Worm (Caenorhabditis elegans): ENCODE data around the gene tdpo-1.

Gene tdpo-1

DNA sequence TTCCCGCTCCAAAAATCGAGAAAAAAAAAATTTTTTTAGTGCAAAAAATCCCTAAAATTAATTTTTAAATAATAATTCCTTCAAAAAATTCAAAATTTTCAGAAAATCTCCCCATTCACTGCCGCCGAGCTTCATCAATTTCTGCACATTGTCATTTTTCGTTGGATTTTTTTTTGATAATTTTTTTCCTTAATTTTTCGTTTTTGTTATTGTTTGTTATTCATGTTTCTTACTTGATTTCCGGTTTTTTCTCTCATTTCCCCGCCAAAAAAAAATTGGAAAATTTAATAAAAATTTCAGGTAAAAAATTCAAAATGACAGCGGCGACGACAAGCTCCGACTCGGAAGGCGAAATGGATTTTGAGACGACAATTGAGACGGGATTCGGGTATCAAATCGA lies 3.2 kb upstream of the tdpo-1 start, which contains the start of gene F52C12.6:
Gene F52C12.6 (plus strand): TSS at position 301 of the 400 bp plus-strand sequence.
- no peak for TF ChIP-seq nhr-28 (tag; optimal IDR thresholded peaks at IDR 0.05)
- TF ChIP-seq mdl-1 (tag; optimal IDR thresholded peaks at IDR 0.05): no peak
- no peak for TF ChIP-seq nhr-43 (tag; optimal IDR thresholded peaks at IDR 0.05; ENCODE audit: poor library complexity, severe bottlenecking)
- no peak for TF ChIP-seq lin-39 (tag; optimal IDR thresholded peaks at IDR 0.05)
- TF ChIP-seq nhr-77 (tag; optimal IDR thresholded peaks at IDR 0.05): no peak
- TF ChIP-seq tbx-2 (tag; optimal IDR thresholded peaks at IDR 0.05): no peak
- TF ChIP-seq ceh-16 (tag; optimal IDR thresholded peaks at IDR 0.05): no peak
- no peak for TF ChIP-seq aly-2 (tag; optimal IDR thresholded peaks at IDR 0.05)

DNA sequence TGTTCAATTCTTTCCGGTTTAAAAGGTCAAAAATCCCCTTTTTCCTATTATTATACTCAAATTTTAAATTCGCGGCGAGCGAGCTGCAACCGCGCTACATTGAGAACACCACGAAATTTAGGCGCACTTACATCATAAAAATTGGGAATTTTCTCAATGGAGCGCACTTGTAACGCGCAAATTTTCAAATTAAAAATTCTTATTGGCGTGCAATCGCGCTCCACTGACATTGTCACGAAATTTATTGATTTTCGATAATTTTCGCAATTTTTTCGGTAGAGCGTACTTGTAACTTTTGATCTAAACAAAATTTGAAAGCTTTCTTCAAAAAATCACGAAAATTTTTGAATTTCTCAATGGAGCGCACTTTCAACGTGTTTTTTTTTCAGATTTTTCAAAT lies 3.6 kb downstream of the tdpo-1 start, which contains the start of gene ulp-3:
Gene ulp-3 (plus strand): TSS at position 388 of the 400 bp plus-strand sequence.
- TF ChIP-seq jun-1 (tag; optimal IDR thresholded peaks at IDR 0.05) (no peak), lin-15B (tag; optimal IDR thresholded peaks at IDR 0.05) (no peak), nhr-43 (tag; optimal IDR thresholded peaks at IDR 0.05; ENCODE audit: poor library complexity, severe bottlenecking) (no peak), nhr-11 (tag; optimal IDR thresholded peaks at IDR 0.05) (no peak), ztf-4 (tag; optimal IDR thresholded peaks at IDR 0.05) (no peak), daf-12 (tag; optimal IDR thresholded peaks at IDR 0.05) (no peak), unc-39 (tag; optimal IDR thresholded peaks at IDR 0.05) (no peak), mdl-1 (tag; optimal IDR thresholded peaks at IDR 0.05) (no peak), nhr-77 (tag; optimal IDR thresholded peaks at IDR 0.05) (no peak), snpc-4 (tag; optimal IDR thresholded peaks at IDR 0.05) (no peak), pha-4 (tag; optimal IDR thresholded peaks at IDR 0.05) (no peak), hmg-11 (tag; optimal IDR thresholded peaks at IDR 0.05) (no peak), ceh-28 (tag; optimal IDR thresholded peaks at IDR 0.05) (no peak), mml-1 (tag; optimal IDR thresholded peaks at IDR 0.05) (no peak), lsy-12 (tag; optimal IDR thresholded peaks at IDR 0.05) (no peak), ceh-16 (tag; optimal IDR thresholded peaks at IDR 0.05) (no peak), nhr-12 (tag; optimal IDR thresholded peaks at IDR 0.05) (no peak), elt-1 (tag; optimal IDR thresholded peaks at IDR 0.05) (no peak), fos-1 (tag; optimal IDR thresholded peaks at IDR 0.05) (no peak)

DNA sequence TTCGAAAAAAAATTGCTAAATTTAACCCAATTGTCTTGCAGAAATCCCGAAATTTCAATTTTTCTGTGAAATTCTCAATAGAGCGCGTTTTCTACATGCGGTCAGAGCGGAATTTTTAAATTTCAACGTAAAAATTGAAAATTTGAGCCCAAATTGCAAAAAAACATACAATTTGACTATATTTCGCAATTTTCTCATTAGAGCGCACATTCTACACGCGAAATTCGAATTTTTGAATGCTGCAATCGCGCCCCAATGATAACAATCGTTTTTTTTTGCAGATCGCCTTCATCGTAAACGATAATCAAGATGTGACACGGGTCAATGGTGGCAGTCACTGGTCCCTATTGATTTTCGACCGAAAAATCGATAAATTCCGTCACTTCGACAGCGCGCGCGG lies 4.4 kb downstream of the tdpo-1 start:
- TF ChIP-seq nhr-23 (tag; optimal IDR thresholded peaks at IDR 0.05) (no peak), ceh-82 (tag; optimal IDR thresholded peaks at IDR 0.05) (no peak), unc-39 (tag; optimal IDR thresholded peaks at IDR 0.05) (no peak), nhr-237 (tag; optimal IDR thresholded peaks at IDR 0.05) (no peak), tbx-2 (tag; optimal IDR thresholded peaks at IDR 0.05) (no peak)

DNA sequence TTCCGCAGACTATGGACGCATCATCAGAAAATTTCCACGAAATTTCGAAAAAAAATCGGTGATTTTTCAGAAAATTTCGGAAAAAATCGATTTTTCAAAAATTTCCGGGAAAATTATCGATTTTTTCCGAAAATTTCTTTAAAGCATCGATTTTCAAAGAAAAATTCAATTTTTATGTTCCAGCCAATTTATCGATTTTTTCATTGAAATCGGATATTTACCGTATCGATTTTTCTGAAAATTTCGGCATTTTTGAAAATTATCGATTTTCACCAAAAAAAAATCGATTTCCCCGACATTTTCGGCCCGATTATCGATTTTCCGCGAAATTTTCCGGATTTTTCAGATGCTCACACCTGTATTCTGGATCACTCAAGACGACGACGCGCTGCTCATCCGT lies 5.5 kb downstream of the tdpo-1 start, which contains the start of gene Y48A5A.1:
Gene Y48A5A.1 (plus strand): TSS at position 347 of the 400 bp plus-strand sequence.
- TF ChIP-seq ceh-28 (tag; optimal IDR thresholded peaks at IDR 0.05): peak; percentile 93
- TF ChIP-seq nhr-67 (tag; optimal IDR thresholded peaks at IDR 0.05): no peak

DNA sequence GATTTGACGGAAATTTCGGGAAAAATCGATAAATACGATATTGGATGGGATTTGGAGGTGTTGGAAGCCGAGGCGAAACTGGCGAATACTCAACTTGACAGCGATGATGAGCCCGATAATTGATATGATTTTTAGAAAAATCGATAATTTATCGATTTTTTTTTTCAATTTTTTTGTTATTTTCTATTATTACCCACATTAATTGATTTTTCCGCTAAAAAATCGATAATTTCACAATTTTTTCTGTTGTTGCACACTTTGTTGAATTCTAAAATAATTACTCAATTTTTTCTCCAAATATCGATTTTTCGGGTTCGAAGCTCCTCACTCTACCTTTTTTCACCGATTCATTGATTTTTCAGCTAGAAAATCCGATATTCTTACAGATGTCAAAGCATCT lies 9.7 kb downstream of the tdpo-1 start, which contains the start of gene Y48A5A.3:
Gene Y48A5A.3 (plus strand): TSS at position 385 of the 400 bp plus-strand sequence.
- TF ChIP-seq ceh-28 (tag; optimal IDR thresholded peaks at IDR 0.05) (peak; percentile 90), sea-2 (GFP tag; optimal IDR thresholded peaks at IDR 0.05) (no peak)

DNA sequence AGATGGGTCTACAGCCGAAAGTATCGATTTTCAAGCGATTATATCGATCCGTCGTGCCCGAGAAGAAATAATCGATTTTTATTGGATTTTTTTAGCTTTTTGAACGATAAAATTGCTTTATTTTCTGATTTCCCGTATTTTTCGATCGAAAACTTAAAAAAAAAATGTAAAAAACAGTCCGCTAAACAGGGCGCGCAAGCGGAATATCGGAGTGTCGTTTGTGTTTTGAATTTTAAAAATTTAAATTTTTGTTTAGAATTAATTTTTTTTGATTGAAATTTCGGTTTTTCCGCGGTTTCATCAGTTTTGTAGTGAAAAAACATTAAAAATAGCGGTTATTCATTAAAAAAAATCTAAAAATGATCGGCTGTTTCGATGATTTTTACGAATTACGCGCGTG lies 10.5 kb downstream of the tdpo-1 start:
- TF ChIP-seq snpc-4 (tag; optimal IDR thresholded peaks at IDR 0.05) (no peak), tbx-2 (tag; optimal IDR thresholded peaks at IDR 0.05) (no peak), eor-1 (tag; optimal IDR thresholded peaks at IDR 0.05) (no peak), nhr-11 (tag; optimal IDR thresholded peaks at IDR 0.05) (no peak), nhr-28 (tag; optimal IDR thresholded peaks at IDR 0.05) (no peak), fkh-10 (GFP tag; optimal IDR thresholded peaks at IDR 0.05) (no peak), lin-15B (tag; optimal IDR thresholded peaks at IDR 0.05) (no peak), nhr-237 (tag; optimal IDR thresholded peaks at IDR 0.05) (no peak), sea-2 (GFP tag; optimal IDR thresholded peaks at IDR 0.05) (no peak), nhr-43 (tag; optimal IDR thresholded peaks at IDR 0.05; ENCODE audit: poor library complexity, severe bottlenecking) (no peak), ztf-11 (tag; optimal IDR thresholded peaks at IDR 0.05) (no peak)

Data from whole organism, L3 larva.